Worm (Caenorhabditis elegans) whole organism, L4 larva: ENCODE results near the gene str-232.

Experiments used
- R02D3.7 ChIP-seq: fragments of 150-350 bp; sonication (generic microtip); optimal IDR thresholded peaks from 3 replicates; lab custom pipeline; 2014; ENCODE audit warnings: missing biosample characterization, missing genetic modification characterization
- aly-2 ChIP-seq: sonication (generic microtip); optimal IDR thresholded peaks from 2 replicates; lab custom pipeline; 2018; ENCODE audit warnings: missing biosample characterization, missing genetic modification characterization
- ceh-28 ChIP-seq: fragments of 150-350 bp; optimal IDR thresholded peaks from 2 replicates; lab custom pipeline; 2014; ENCODE audit warnings: missing biosample characterization, missing genetic modification reagents, missing genetic modification characterization
- fos-1 ChIP-seq: fragments of 150-350 bp; optimal IDR thresholded peaks from 2 replicates; lab custom pipeline; 2014; ENCODE audit warnings: missing biosample characterization, missing genetic modification characterization
- hlh-11 ChIP-seq: fragments of 200-800 bp; sonication (Bioruptor generic); optimal IDR thresholded peaks from 2 replicates; lab custom pipeline; 2018; ENCODE audit warnings: mild to moderate bottlenecking, missing genetic modification characterization, missing compliant biosample characterization
- lin-13 ChIP-seq: fragments of 150-350 bp; optimal IDR thresholded peaks from 2 replicates; lab custom pipeline; 2014; ENCODE audit warnings: missing biosample characterization, missing genetic modification reagents, missing genetic modification characterization
- lin-38 ChIP-seq: fragments of 200-800 bp; sonication (Bioruptor generic); IDR thresholded peaks from 2 replicates; pipeline ENCODE4 v1.3.6; 2022; ENCODE audit warnings: missing genetic modification reagents, missing genetic modification characterization, missing compliant biosample characterization
- mdl-1 ChIP-seq, 2 experiments: fragments of 150-350 bp in 1 of 2; sonication (generic microtip) in 1 of 2; optimal IDR thresholded peaks; 2 replicates each; lab custom pipeline; 2014 to 2017; ENCODE audit warnings: missing biosample characterization in 2 of 2, missing genetic modification characterization in 2 of 2

DNA sequence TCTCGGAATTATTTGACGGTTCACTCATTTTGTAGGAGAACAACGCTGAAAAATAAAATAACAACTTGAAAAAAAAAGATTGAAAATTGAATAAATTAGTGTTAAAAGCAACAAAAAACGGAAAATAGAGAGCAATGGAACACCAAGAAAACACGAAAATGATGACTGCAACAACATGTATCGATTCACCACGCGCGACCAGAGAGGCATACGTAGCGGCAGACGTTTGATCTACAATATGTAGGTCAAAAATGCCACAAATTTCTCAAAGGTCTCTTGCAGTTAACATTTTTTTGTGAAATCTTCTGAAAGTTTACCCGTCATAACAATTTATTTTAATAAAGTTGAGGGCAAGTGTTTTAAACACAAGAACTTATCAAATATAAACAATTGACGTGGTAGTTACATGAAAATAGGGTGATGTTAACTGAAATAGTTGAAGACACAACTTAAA, 41.5 kb upstream of the str-232 start, which contains the start of gene F14H3.5:
- TF ChIP-seq aly-2 (tag; lab: Kevin White, UChicago): no peak
- TF ChIP-seq lin-13 (GFP tag; lab: Kevin White, UChicago): no peak
- no peak for TF ChIP-seq R02D3.7 (tag; lab: Kevin White, UChicago)
- no peak for TF ChIP-seq hlh-11 (tag; lab: Kevin White, UChicago)
- no peak for TF ChIP-seq fos-1 (tag; lab: Kevin White, UChicago)
- no peak for TF ChIP-seq lin-38 (GFP tag; lab: Robert Waterston, UW)
- no peak for TF ChIP-seq mdl-1 (tag; optimal IDR thresholded peaks at IDR 0.05; lab: Kevin White, UChicago)
- TF ChIP-seq ceh-28 (tag; lab: Kevin White, UChicago): no peak
